Worm (Caenorhabditis elegans): ENCODE data around the gene F46C5.9.

DNA sequence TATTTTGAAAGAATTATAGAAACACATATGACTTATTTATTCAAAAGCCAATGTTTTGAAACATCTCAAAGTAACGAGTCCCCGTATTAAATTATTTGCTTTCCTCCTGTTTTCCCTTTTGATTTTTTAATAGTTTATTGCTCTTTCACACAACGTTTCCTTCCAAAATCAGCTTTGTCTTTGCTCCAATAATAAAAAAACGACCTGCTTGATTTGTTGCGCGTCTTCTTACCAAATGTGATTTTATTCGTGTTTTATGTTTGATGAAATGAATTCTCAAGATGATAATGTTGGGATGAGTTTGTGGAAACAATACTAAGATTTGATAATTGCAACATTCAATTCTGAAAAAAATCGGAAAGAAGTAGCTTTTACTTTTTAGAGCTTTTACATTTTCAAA is 1.8 kb upstream of the F46C5.9 start:
- TF ChIP-seq flt-1 (GFP tag; IDR thresholded peaks at IDR 0.05) (no peak), klf-2 (GFP tag; conservative IDR thresholded peaks at IDR 0.05) (no peak), ztf-23 (GFP tag; IDR thresholded peaks at IDR 0.05) (no peak)

Measured in whole organism, midembryonic.